Worm (Caenorhabditis elegans) whole organism, early embryonic: ENCODE measurements around the gene Y105C5B.17.

Source experiments
- ceh-13 ChIP-seq: fragments of 200-800 bp; sonication (Bioruptor generic); optimal IDR thresholded peaks from 2 replicates; lab custom pipeline; 2018; ENCODE audit warnings: mild to moderate bottlenecking, missing genetic modification characterization, missing compliant biosample characterization
- hnd-1 ChIP-seq: sonication (generic microtip); optimal IDR thresholded peaks from 2 replicates; lab custom pipeline; 2016; ENCODE audit warnings: missing genetic modification characterization, missing compliant biosample characterization

DNA sequence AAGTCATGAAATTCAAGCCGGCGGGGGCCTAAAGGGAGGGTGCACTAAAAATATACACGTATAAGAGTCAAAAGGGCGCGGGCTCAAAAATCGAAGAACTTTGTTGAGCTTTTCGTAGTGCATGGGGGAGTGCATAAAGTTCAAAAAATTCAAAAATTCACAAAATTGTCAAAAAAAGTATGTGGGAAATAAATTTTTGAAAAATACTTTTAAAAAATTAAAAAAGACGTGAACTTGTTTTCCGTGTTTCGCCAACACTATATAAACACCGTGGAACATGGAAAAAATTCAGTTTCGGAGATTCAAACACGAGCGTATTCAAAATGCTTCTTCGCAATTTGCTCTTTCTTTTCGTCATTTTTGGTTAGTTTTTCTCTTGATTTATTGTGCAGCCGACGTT lies at the start of gene Y105C5B.17:
- TF ChIP-seq hnd-1 (tag; lab: Kevin White, UChicago): no peak
- no peak for TF ChIP-seq ceh-13 (GFP tag; lab: Kevin White, UChicago)
